Fruit fly (Drosophila melanogaster) whole organism, embryonic: ENCODE data around the gene CG13314.
A peak's percentile ranks its signal among the peaks of the same experiment; 100 is the strongest.

Source experiments
- Atf6 ChIP-seq: fragments of 200-800 bp; sonication (Bioruptor generic); IDR thresholded peaks from 2 replicates; pipeline ENCODE4 v1.3.6; 2022; ENCODE audit warnings: missing biosample characterization, missing genetic modification characterization
- B-H2 ChIP-seq: fragments of 200-800 bp; sonication (Bioruptor generic); optimal IDR thresholded peaks from 2 replicates; lab custom pipeline; 2018; ENCODE audit warnings: missing biosample characterization, mild to moderate bottlenecking, missing genetic modification characterization
- Bdp1 ChIP-seq: fragments of 200-800 bp; sonication (Bioruptor generic); optimal IDR thresholded peaks from 3 replicates; lab custom pipeline; 2016; ENCODE audit warnings: missing biosample characterization, missing genetic modification characterization
- Bgb ChIP-seq: fragments of 200-800 bp; sonication (Bioruptor generic); IDR thresholded peaks from 2 replicates; pipeline ENCODE4 v1.3.6; 2022; ENCODE audit warnings: missing biosample characterization, missing genetic modification characterization; ENCODE audit not compliant: partially characterized antibody
- Bteb2 ChIP-seq: fragments of 200-800 bp; sonication (Bioruptor generic); optimal IDR thresholded peaks from 2 replicates; lab custom pipeline; 2016; ENCODE audit warnings: missing biosample characterization, missing genetic modification characterization
- CG1024 ChIP-seq: fragments of 200-800 bp; sonication (Bioruptor generic); IDR thresholded peaks from 2 replicates; pipeline ENCODE4 v1.3.6; 2022; ENCODE audit warnings: missing biosample characterization, missing genetic modification characterization
- CG10959 ChIP-seq: fragments of 200-800 bp; sonication (Bioruptor generic); IDR thresholded peaks from 2 replicates; pipeline ENCODE4 v1.3.6; 2022; ENCODE audit warnings: missing biosample characterization, missing genetic modification characterization
- CG11093 ChIP-seq: fragments of 200-800 bp; sonication (Bioruptor generic); IDR thresholded peaks from 3 replicates; pipeline ENCODE4 v1.3.6; 2022; ENCODE audit warnings: missing biosample characterization, missing genetic modification characterization
- CG11247 ChIP-seq: fragments of 200-800 bp; sonication (Bioruptor generic); IDR thresholded peaks from 2 replicates; pipeline ENCODE4 v1.3.6; 2022; ENCODE audit warnings: missing biosample characterization, missing genetic modification characterization
- CG11504 ChIP-seq: fragments of 200-800 bp; sonication (Bioruptor generic); optimal IDR thresholded peaks from 3 replicates; lab custom pipeline; 2019; ENCODE audit warnings: missing biosample characterization, mild to moderate bottlenecking, missing genetic modification characterization, moderate library complexity
- CG12071 ChIP-seq: fragments of 200-800 bp; sonication (Bioruptor generic); optimal IDR thresholded peaks from 3 replicates; lab custom pipeline; 2018; ENCODE audit warnings: missing biosample characterization, mild to moderate bottlenecking, missing genetic modification characterization
- CG12299 ChIP-seq: fragments of 200-800 bp; sonication (Bioruptor generic); optimal IDR thresholded peaks from 2 replicates; lab custom pipeline; 2018; ENCODE audit warnings: missing biosample characterization, mild to moderate bottlenecking, missing genetic modification characterization
- CG14965 ChIP-seq: fragments of 200-800 bp; sonication (Bioruptor generic); optimal IDR thresholded peaks from 2 replicates; lab custom pipeline; 2016; ENCODE audit warnings: missing biosample characterization, missing genetic modification characterization, borderline replicate concordance
- CG1792 ChIP-seq: fragments of 200-800 bp; sonication (Bioruptor generic); optimal IDR thresholded peaks from 2 replicates; lab custom pipeline; 2016; ENCODE audit warnings: missing biosample characterization, missing genetic modification characterization
- CG30403 ChIP-seq: fragments of 200-800 bp; sonication (Bioruptor generic); optimal IDR thresholded peaks from 3 replicates; lab custom pipeline; 2016; ENCODE audit warnings: missing biosample characterization, missing genetic modification characterization
- CG3065 ChIP-seq: fragments of 200-800 bp; sonication (Bioruptor generic); optimal IDR thresholded peaks from 2 replicates; lab custom pipeline; 2016; ENCODE audit warnings: missing biosample characterization, missing genetic modification characterization
- CG32772 ChIP-seq: fragments of 200-800 bp; sonication (Bioruptor generic); IDR thresholded peaks from 2 replicates; pipeline ENCODE4 v1.3.6; 2022; ENCODE audit warnings: missing biosample characterization, missing genetic modification characterization
- CG3281 ChIP-seq: fragments of 200-800 bp; sonication (Bioruptor generic); optimal IDR thresholded peaks from 3 replicates; lab custom pipeline; 2017; ENCODE audit warnings: missing biosample characterization, mild to moderate bottlenecking, missing genetic modification characterization
- CG3838 ChIP-seq: fragments of 200-800 bp; sonication (Bioruptor generic); optimal IDR thresholded peaks from 3 replicates; lab custom pipeline; 2016; ENCODE audit warnings: missing biosample characterization, missing genetic modification characterization
- CG4360 ChIP-seq: fragments of 200-800 bp; sonication (Bioruptor generic); IDR thresholded peaks from 2 replicates; pipeline ENCODE4 v1.3.6; 2022; ENCODE audit warnings: missing biosample characterization, missing genetic modification characterization
- CG6791 ChIP-seq: fragments of 200-800 bp; sonication (Bioruptor generic); IDR thresholded peaks from 3 replicates; pipeline ENCODE4 v1.3.6; 2022; ENCODE audit warnings: missing biosample characterization, missing genetic modification characterization; ENCODE audit not compliant: partially characterized antibody
- CrebB ChIP-seq: fragments of 200-800 bp; sonication (Bioruptor generic); optimal IDR thresholded peaks from 3 replicates; lab custom pipeline; 2018; ENCODE audit warnings: missing biosample characterization, mild to moderate bottlenecking, missing genetic modification characterization
- D19B ChIP-seq: fragments of 200-800 bp; sonication (Bioruptor generic); optimal IDR thresholded peaks from 2 replicates; lab custom pipeline; 2017; ENCODE audit warnings: missing biosample characterization, mild to moderate bottlenecking, missing genetic modification characterization
- Dp ChIP-seq: fragments of 200-800 bp; sonication (Bioruptor generic); optimal IDR thresholded peaks from 2 replicates; lab custom pipeline; 2018; ENCODE audit warnings: missing biosample characterization, mild to moderate bottlenecking, missing genetic modification characterization, moderate library complexity
- Elba2 ChIP-seq: fragments of 200-800 bp; sonication (Bioruptor generic); optimal IDR thresholded peaks from 3 replicates; lab custom pipeline; 2016; ENCODE audit warnings: missing biosample characterization, missing genetic modification characterization
- HHEX ChIP-seq: fragments of 200-800 bp; sonication (Bioruptor generic); optimal IDR thresholded peaks from 3 replicates; lab custom pipeline; 2017; ENCODE audit warnings: missing biosample characterization, mild to moderate bottlenecking, missing genetic modification characterization, missing genetic modification reagents
- Hand ChIP-seq: fragments of 200-800 bp; sonication (Bioruptor generic); optimal IDR thresholded peaks from 2 replicates; lab custom pipeline; 2017; ENCODE audit warnings: mild to moderate bottlenecking, missing biosample characterization, missing genetic modification reagents, missing genetic modification characterization
- HmgD ChIP-seq: fragments of 200-800 bp; sonication (Bioruptor generic); optimal IDR thresholded peaks from 3 replicates; lab custom pipeline; 2016; ENCODE audit warnings: missing biosample characterization, missing genetic modification characterization
- Hr78 ChIP-seq, 2 experiments: fragments of 200-800 bp in 1 of 2; fragments of >200 bp in 1 of 2; sonication (Bioruptor generic) in 1 of 2; optimal IDR thresholded peaks; 2 replicates each; lab custom pipeline; 2017 to 2019; ENCODE audit warnings: missing biosample characterization in 2 of 2, missing genetic modification characterization in 2 of 2, mild to moderate bottlenecking in 1 of 2, moderate library complexity in 1 of 2
- Nf-YB ChIP-seq: fragments of 200-800 bp; sonication (Bioruptor generic); optimal IDR thresholded peaks from 3 replicates; lab custom pipeline; 2019; ENCODE audit warnings: missing biosample characterization, mild to moderate bottlenecking, missing genetic modification characterization, moderate library complexity
- Optix ChIP-seq: fragments of 200-800 bp; sonication (Bioruptor generic); IDR thresholded peaks from 3 replicates; pipeline ENCODE4 v1.3.6; 2022; ENCODE audit warnings: missing biosample characterization, missing genetic modification characterization
- cas ChIP-seq: fragments of 200-800 bp; sonication (Bioruptor generic); IDR thresholded peaks from 2 replicates; pipeline ENCODE4 v1.3.6; 2022; ENCODE audit warnings: missing biosample characterization, missing genetic modification characterization
- chm ChIP-seq: fragments of 200-800 bp; sonication (Bioruptor generic); IDR thresholded peaks from 2 replicates; pipeline ENCODE4 v1.3.6; 2022; ENCODE audit warnings: missing biosample characterization, missing genetic modification characterization
- croc ChIP-seq: fragments of 200-800 bp; sonication (Bioruptor generic); conservative IDR thresholded peaks from 3 replicates; pipeline ENCODE4 v1.3.6; 2022; ENCODE audit warnings: missing biosample characterization, missing genetic modification characterization
- dati ChIP-seq: fragments of 200-800 bp; sonication (Bioruptor generic); IDR thresholded peaks from 2 replicates; pipeline ENCODE4 v1.3.6; 2022; ENCODE audit warnings: missing biosample characterization, missing genetic modification characterization
- dmrt11E ChIP-seq: fragments of 200-800 bp; sonication (Bioruptor generic); optimal IDR thresholded peaks from 3 replicates; lab custom pipeline; 2018; ENCODE audit warnings: missing biosample characterization, mild to moderate bottlenecking, missing genetic modification characterization, moderate library complexity
- dmrt99B ChIP-seq: fragments of 200-800 bp; sonication (Bioruptor generic); optimal IDR thresholded peaks from 2 replicates; lab custom pipeline; 2018; ENCODE audit warnings: missing biosample characterization, mild to moderate bottlenecking, missing genetic modification characterization, moderate library complexity
- dysf ChIP-seq: fragments of 200-800 bp; sonication (Bioruptor generic); IDR thresholded peaks from 3 replicates; pipeline ENCODE4 v1.3.6; 2022; ENCODE audit warnings: missing biosample characterization, missing genetic modification characterization
- fru ChIP-seq: fragments of >200 bp; optimal IDR thresholded peaks from 2 replicates; lab custom pipeline; 2017
- hbn ChIP-seq: fragments of 200-800 bp; sonication (Bioruptor generic); IDR thresholded peaks from 2 replicates; pipeline ENCODE4 v1.3.6; 2022; ENCODE audit warnings: missing biosample characterization, missing genetic modification characterization; ENCODE audit not compliant: partially characterized antibody
- jumu ChIP-seq: fragments of 200-800 bp; sonication (Bioruptor generic); optimal IDR thresholded peaks from 3 replicates; lab custom pipeline; 2016; ENCODE audit warnings: missing biosample characterization, missing genetic modification characterization
- kay ChIP-seq: fragments of 200-800 bp; sonication (Bioruptor generic); optimal IDR thresholded peaks from 2 replicates; lab custom pipeline; 2016; ENCODE audit warnings: missing biosample characterization, missing genetic modification characterization
- knrl ChIP-seq: fragments of 200-800 bp; sonication (Bioruptor generic); IDR thresholded peaks from 3 replicates; pipeline ENCODE4 v1.3.6; 2022; ENCODE audit warnings: missing biosample characterization, missing genetic modification characterization; ENCODE audit not compliant: partially characterized antibody
- mam ChIP-seq: fragments of 200-800 bp; sonication (Bioruptor generic); optimal IDR thresholded peaks from 3 replicates; lab custom pipeline; 2016; ENCODE audit warnings: missing biosample characterization, missing genetic modification characterization
- nerfin-2 ChIP-seq: fragments of 200-800 bp; sonication (Bioruptor generic); IDR thresholded peaks from 2 replicates; pipeline ENCODE4 v1.3.6; 2022; ENCODE audit warnings: missing biosample characterization, missing genetic modification characterization; ENCODE audit not compliant: partially characterized antibody
- odd ChIP-seq: fragments of 200-800 bp; sonication (Bioruptor generic); optimal IDR thresholded peaks from 2 replicates; lab custom pipeline; 2017; ENCODE audit warnings: missing biosample characterization, mild to moderate bottlenecking, missing genetic modification characterization
- otp ChIP-seq: fragments of 200-800 bp; sonication (Bioruptor generic); IDR thresholded peaks from 3 replicates; pipeline ENCODE4, ENCODE4 v1.3.6; 2022; ENCODE audit warnings: missing biosample characterization, missing genetic modification characterization
- slou ChIP-seq: fragments of 200-800 bp; sonication (Bioruptor generic); optimal IDR thresholded peaks from 3 replicates; lab custom pipeline; 2016; ENCODE audit warnings: missing biosample characterization, missing genetic modification characterization
- trem ChIP-seq: fragments of 200-800 bp; optimal IDR thresholded peaks from 3 replicates; lab custom pipeline; 2019; ENCODE audit warnings: missing biosample characterization, mild to moderate bottlenecking, missing genetic modification characterization, moderate library complexity
- zf30C ChIP-seq: fragments of 200-800 bp; sonication (Bioruptor generic); optimal IDR thresholded peaks from 3 replicates; lab custom pipeline; 2018; ENCODE audit warnings: missing biosample characterization, mild to moderate bottlenecking, missing genetic modification characterization

Gene CG13314

dm6 chr3L:8996173-8996767 lies 14.7 kb downstream of the CG13314 start (continued):
- TF ChIP-seq CG12299 (tag; lab: Kevin White, UChicago) (no peak), fru (lab: Kevin White, UChicago) (no peak), slou (GFP tag; lab: Kevin White, UChicago) (no peak), CG11247 (peak; percentile 49; the same call in 1 of the 2 replicates), HHEX (GFP tag; lab: Kevin White, UChicago) (peak; percentile 49), CG11504 (tag; lab: Kevin White, UChicago) (no peak), CG4360 (GFP tag; lab: Robert Waterston, UW) (no peak), Hand (no peak), odd (GFP tag; lab: Kevin White, UChicago) (no peak), jumu (GFP tag; lab: Kevin White, UChicago) (peak; percentile 36), trem (tag; lab: Kevin White, UChicago) (peak; percentile 44), cas (GFP tag; lab: Robert Waterston, UW) (no peak), CG14965 (GFP tag; lab: Kevin White, UChicago) (no peak), Bdp1 (GFP tag; lab: Kevin White, UChicago) (no peak), nerfin-2 (no peak), knrl (no peak), dysf (GFP tag; lab: Robert Waterston, UW) (peak; percentile 54; the same call in 2 of the 3 replicates), Nf-YB (GFP tag; lab: Kevin White, UChicago) (no peak), kay (GFP tag; lab: Kevin White, UChicago) (no peak), CG3065 (no peak), CG11093 (GFP tag; lab: Robert Waterston, UW) (peak; percentile 68; the same call in 2 of the 3 replicates), Hr78 (GFP tag; optimal IDR thresholded peaks at IDR 0.05; lab: Kevin White, UChicago) (no peak), mam (GFP tag; lab: Kevin White, UChicago) (peak; percentile 28), Elba2 (GFP tag; lab: Kevin White, UChicago) (no peak), Atf6 (no peak), CG32772 (GFP tag; lab: Robert Waterston, UW) (peak; percentile 77), Bgb (no peak), CG30403 (GFP tag; lab: Kevin White, UChicago) (peak; percentile 68), dmrt99B (tag; lab: Kevin White, UChicago) (no peak), CG3281 (GFP tag; lab: Kevin White, UChicago) (no peak), HmgD (GFP tag; lab: Kevin White, UChicago) (no peak), chm (peak; percentile 68; the same call in 1 of the 2 replicates), dati (GFP tag; lab: Robert Waterston, UW) (0 out of 2 replicates have a peak, but pooled peaks have one; percentile 3), CG3838 (no peak), Dp (GFP tag; lab: Kevin White, UChicago) (no peak), CG6791 (GFP tag; lab: Robert Waterston, UW) (no peak), dmrt11E (tag; lab: Kevin White, UChicago) (peak; percentile 61), D19B (GFP tag; lab: Kevin White, UChicago) (peak; percentile 19), otp (GFP tag; lab: Robert Waterston, UW) (0 out of 3 replicates have a peak, but pooled peaks have one; percentile 57), CG1024 (GFP tag; lab: Robert Waterston, UW) (peak; percentile 53), CG10959 (GFP tag; lab: Robert Waterston, UW) (0 out of 2 replicates have a peak, but pooled peaks have one; percentile 39), Bteb2 (GFP tag; lab: Kevin White, UChicago) (no peak), B-H2 (GFP tag; lab: Kevin White, UChicago) (no peak), zf30C (GFP tag; lab: Kevin White, UChicago) (no peak), croc (GFP tag; lab: Robert Waterston, UW) (peak; percentile 58), Optix (0 out of 3 replicates have a peak, but pooled peaks have one; percentile 25), CG12071 (GFP tag; lab: Kevin White, UChicago) (no peak), hbn (no peak), CG1792 (no peak), CrebB (tag; lab: Kevin White, UChicago) (peak; percentile 12)
